Worm (Caenorhabditis elegans): ENCODE results near the gene str-255.

The str-255 gene

ce11 chrV:2183162-2183561 is 19.5 kb upstream of the str-255 start, which contains the start of gene cyp-33C2:
TSS of gene cyp-33C2 (plus strand) at chrV:2183488.
- TF ChIP-seq pha-4 (tag; optimal IDR thresholded peaks at IDR 0.05): no peak
- TF ChIP-seq mls-2 (tag; optimal IDR thresholded peaks at IDR 0.05): no peak
- no peak for TF ChIP-seq flh-1 (GFP tag; optimal IDR thresholded peaks at IDR 0.05)

ce11 chrV:2181738-2182137 is 18.1 kb upstream of the str-255 start, which contains the start of gene srbc-16:
TSS of gene srbc-16 (plus strand) at chrV:2182038.
- TF ChIP-seq ceh-83 (GFP tag; optimal IDR thresholded peaks at IDR 0.05) (no peak), unc-120 (tag; optimal IDR thresholded peaks at IDR 0.05; ENCODE audit: poor library complexity, severe bottlenecking) (no peak), mls-2 (tag; optimal IDR thresholded peaks at IDR 0.05) (no peak), mep-1 (tag; optimal IDR thresholded peaks at IDR 0.05) (no peak), bed-3 (GFP tag; optimal IDR thresholded peaks at IDR 0.05) (no peak), nhr-28 (tag; optimal IDR thresholded peaks at IDR 0.05) (no peak), sem-2 (GFP tag; optimal IDR thresholded peaks at IDR 0.05) (no peak), lin-13 (tag; optimal IDR thresholded peaks at IDR 0.05) (no peak), pha-4 (tag; optimal IDR thresholded peaks at IDR 0.05) (no peak), ceh-43 (GFP tag; optimal IDR thresholded peaks at IDR 0.05) (no peak), lin-32 (GFP tag; optimal IDR thresholded peaks at IDR 0.05) (no peak), sptf-1 (tag; optimal IDR thresholded peaks at IDR 0.05) (no peak), lsy-2 (tag; optimal IDR thresholded peaks at IDR 0.05) (no peak), elt-3 (tag; optimal IDR thresholded peaks at IDR 0.05) (no peak), zip-8 (tag; optimal IDR thresholded peaks at IDR 0.05) (no peak)

- TF ChIP-seq lin-13 (tag; optimal IDR thresholded peaks at IDR 0.05) (no peak), cnd-1 (tag; optimal IDR thresholded peaks at IDR 0.05) (no peak), snpc-4 (tag; optimal IDR thresholded peaks at IDR 0.05) (no peak), ham-2 (GFP tag; optimal IDR thresholded peaks at IDR 0.05) (no peak), unc-120 (tag; optimal IDR thresholded peaks at IDR 0.05; ENCODE audit: poor library complexity, severe bottlenecking) (no peak), unc-62 (GFP tag; optimal IDR thresholded peaks at IDR 0.05) (no peak), flh-1 (GFP tag; optimal IDR thresholded peaks at IDR 0.05) (no peak), ceh-43 (GFP tag; optimal IDR thresholded peaks at IDR 0.05) (no peak), ztf-11 (tag; optimal IDR thresholded peaks at IDR 0.05) (no peak), lin-32 (GFP tag; optimal IDR thresholded peaks at IDR 0.05) (no peak), mep-1 (tag; optimal IDR thresholded peaks at IDR 0.05) (no peak), drap-1 (GFP tag; optimal IDR thresholded peaks at IDR 0.05) (no peak)
These were observed 15.6 kb upstream of the str-255 start, which contains the start of gene cyp-33C1 for ce11 chrV:2179214-2179613. TSS of gene cyp-33C1 (plus strand) at chrV:2179514.

- TF ChIP-seq sptf-1 (tag; optimal IDR thresholded peaks at IDR 0.05): no peak
- TF ChIP-seq nhr-28 (tag; optimal IDR thresholded peaks at IDR 0.05): no peak
- no peak for TF ChIP-seq pha-4 (tag; optimal IDR thresholded peaks at IDR 0.05)
- TF ChIP-seq mab-5 (tag; optimal IDR thresholded peaks at IDR 0.05): no peak
These were observed 13.7 kb upstream of the str-255 start, which contains the start of gene srbc-17 for ce11 chrV:2177307-2177764. TSS of gene srbc-17 (plus strand) at chrV:2177714.

ce11 chrV:2175242-2175641 is 11.6 kb upstream of the str-255 start, which contains the start of gene C45H4.18:
TSS of gene C45H4.18 (plus strand) at chrV:2175542.
- TF ChIP-seq ceh-39 (tag; optimal IDR thresholded peaks at IDR 0.05) (no peak), bed-3 (GFP tag; optimal IDR thresholded peaks at IDR 0.05) (no peak), nhr-76 (tag; optimal IDR thresholded peaks at IDR 0.05) (no peak), lin-32 (GFP tag; optimal IDR thresholded peaks at IDR 0.05) (no peak), flh-1 (GFP tag; optimal IDR thresholded peaks at IDR 0.05) (no peak), elt-3 (tag; optimal IDR thresholded peaks at IDR 0.05) (no peak), ceh-43 (GFP tag; optimal IDR thresholded peaks at IDR 0.05) (no peak), unc-39 (tag; optimal IDR thresholded peaks at IDR 0.05) (no peak), pha-4 (tag; optimal IDR thresholded peaks at IDR 0.05) (no peak), ces-1 (GFP tag; optimal IDR thresholded peaks at IDR 0.05) (no peak), nhr-237 (tag; optimal IDR thresholded peaks at IDR 0.05) (no peak), mab-5 (tag; optimal IDR thresholded peaks at IDR 0.05) (no peak), zip-8 (tag; optimal IDR thresholded peaks at IDR 0.05) (no peak)

- no peak for TF ChIP-seq cnd-1 (tag; optimal IDR thresholded peaks at IDR 0.05)
- TF ChIP-seq zip-8 (tag; optimal IDR thresholded peaks at IDR 0.05): no peak
- no peak for TF ChIP-seq ceh-43 (GFP tag; optimal IDR thresholded peaks at IDR 0.05)
- no peak for TF ChIP-seq flh-1 (GFP tag; optimal IDR thresholded peaks at IDR 0.05)
- TF ChIP-seq ceh-39 (tag; optimal IDR thresholded peaks at IDR 0.05): no peak
- no peak for TF ChIP-seq mep-1 (tag; optimal IDR thresholded peaks at IDR 0.05)
- no peak for TF ChIP-seq nhr-2 (tag; optimal IDR thresholded peaks at IDR 0.05)
- no peak for TF ChIP-seq sem-2 (GFP tag; optimal IDR thresholded peaks at IDR 0.05)
- TF ChIP-seq lin-32 (GFP tag; optimal IDR thresholded peaks at IDR 0.05): no peak
- no peak for TF ChIP-seq lsy-2 (tag; optimal IDR thresholded peaks at IDR 0.05)
- no peak for TF ChIP-seq pha-4 (tag; optimal IDR thresholded peaks at IDR 0.05)
- no peak for TF ChIP-seq nhr-237 (tag; optimal IDR thresholded peaks at IDR 0.05)
- TF ChIP-seq sptf-1 (tag; optimal IDR thresholded peaks at IDR 0.05): no peak
- no peak for TF ChIP-seq drap-1 (GFP tag; optimal IDR thresholded peaks at IDR 0.05)
- TF ChIP-seq snpc-4 (tag; optimal IDR thresholded peaks at IDR 0.05): no peak
- TF ChIP-seq ceh-83 (GFP tag; optimal IDR thresholded peaks at IDR 0.05): no peak
These were observed 10.8 kb upstream of the str-255 start for ce11 chrV:2174465-2174864.

Data from whole organism, mixed stage, embryonic.